Worm (Caenorhabditis elegans): ENCODE data around the gene bcl-11.

Gene bcl-11

ce11 chrV:6336108-6336507 is 19.7 kb upstream of the bcl-11 start, which contains the start of gene T28C12.6:
T28C12.6 (minus strand) TSS chrV:6336119.
- TF ChIP-seq ces-1 (GFP tag; optimal IDR thresholded peaks at IDR 0.05), result no peak

ce11 chrV:6341078-6341638 is 14.7 kb upstream of the bcl-11 start:
- no peak for TF ChIP-seq zip-8 (tag; optimal IDR thresholded peaks at IDR 0.05)
- no peak for TF ChIP-seq flh-1 (GFP tag; optimal IDR thresholded peaks at IDR 0.05)
- no peak for TF ChIP-seq lin-32 (GFP tag; optimal IDR thresholded peaks at IDR 0.05)
- no peak for TF ChIP-seq elt-1 (tag; optimal IDR thresholded peaks at IDR 0.05; ENCODE audit: borderline replicate concordance, insufficient read depth)
- TF ChIP-seq nhr-76 (tag; optimal IDR thresholded peaks at IDR 0.05), result no peak
- no peak for TF ChIP-seq ztf-11 (tag; optimal IDR thresholded peaks at IDR 0.05)
- no peak for TF ChIP-seq ham-2 (GFP tag; optimal IDR thresholded peaks at IDR 0.05)
- no peak for TF ChIP-seq pha-4 (tag; optimal IDR thresholded peaks at IDR 0.05)
- TF ChIP-seq nhr-28 (tag; optimal IDR thresholded peaks at IDR 0.05), result no peak
- TF ChIP-seq ceh-83 (GFP tag; optimal IDR thresholded peaks at IDR 0.05), result no peak
- TF ChIP-seq cnd-1 (tag; optimal IDR thresholded peaks at IDR 0.05), result no peak
- no peak for TF ChIP-seq mls-2 (tag; optimal IDR thresholded peaks at IDR 0.05)
- no peak for TF ChIP-seq ceh-43 (GFP tag; optimal IDR thresholded peaks at IDR 0.05)
- no peak for TF ChIP-seq M03D4.4 (tag; optimal IDR thresholded peaks at IDR 0.05)
- TF ChIP-seq nhr-12 (tag; optimal IDR thresholded peaks at IDR 0.05), result no peak
- no peak for TF ChIP-seq lsy-2 (tag; optimal IDR thresholded peaks at IDR 0.05)
- no peak for TF ChIP-seq tbx-8 (GFP tag; optimal IDR thresholded peaks at IDR 0.05)

ce11 chrV:6342502-6342901 is 13.3 kb upstream of the bcl-11 start:
- TF ChIP-seq nhr-2 (tag; optimal IDR thresholded peaks at IDR 0.05) (no peak), ces-1 (GFP tag; optimal IDR thresholded peaks at IDR 0.05) (no peak), ham-2 (GFP tag; optimal IDR thresholded peaks at IDR 0.05) (no peak), unc-39 (tag; optimal IDR thresholded peaks at IDR 0.05) (no peak), M03D4.4 (tag; optimal IDR thresholded peaks at IDR 0.05) (no peak), unc-120 (tag; optimal IDR thresholded peaks at IDR 0.05; ENCODE audit: poor library complexity, severe bottlenecking) (peak; percentile 36), nhr-28 (tag; optimal IDR thresholded peaks at IDR 0.05) (no peak), sem-2 (GFP tag; optimal IDR thresholded peaks at IDR 0.05) (no peak), ztf-11 (tag; optimal IDR thresholded peaks at IDR 0.05) (no peak), tbx-8 (GFP tag; optimal IDR thresholded peaks at IDR 0.05) (no peak), lsy-2 (tag; optimal IDR thresholded peaks at IDR 0.05) (no peak), ceh-39 (tag; optimal IDR thresholded peaks at IDR 0.05) (no peak), hlh-1 (tag; optimal IDR thresholded peaks at IDR 0.05) (peak; percentile 93), drap-1 (GFP tag; optimal IDR thresholded peaks at IDR 0.05) (no peak), blmp-1 (tag; optimal IDR thresholded peaks at IDR 0.05) (no peak), lin-13 (tag; optimal IDR thresholded peaks at IDR 0.05) (no peak)

ce11 chrV:6344531-6345171 is 11.2 kb upstream of the bcl-11 start:
- TF ChIP-seq hlh-1 (tag; optimal IDR thresholded peaks at IDR 0.05), result no peak
- no peak for TF ChIP-seq mls-2 (tag; optimal IDR thresholded peaks at IDR 0.05)
- TF ChIP-seq sptf-1 (tag; optimal IDR thresholded peaks at IDR 0.05), result no peak
- no peak for TF ChIP-seq blmp-1 (tag; optimal IDR thresholded peaks at IDR 0.05)
- no peak for TF ChIP-seq ztf-11 (tag; optimal IDR thresholded peaks at IDR 0.05)
- no peak for TF ChIP-seq ceh-39 (tag; optimal IDR thresholded peaks at IDR 0.05)

- TF ChIP-seq hlh-1 (tag; optimal IDR thresholded peaks at IDR 0.05) (peak; percentile 30), sem-2 (GFP tag; optimal IDR thresholded peaks at IDR 0.05) (no peak)
Measured at ce11 chrV:6346043-6346618, 9.7 kb upstream of the bcl-11 start.

ce11 chrV:6346906-6347305 is 8.9 kb upstream of the bcl-11 start:
- TF ChIP-seq elt-3 (tag; optimal IDR thresholded peaks at IDR 0.05) (no peak), mls-2 (tag; optimal IDR thresholded peaks at IDR 0.05) (no peak), unc-39 (tag; optimal IDR thresholded peaks at IDR 0.05) (no peak), nhr-76 (tag; optimal IDR thresholded peaks at IDR 0.05) (no peak), zip-8 (tag; optimal IDR thresholded peaks at IDR 0.05) (no peak), nhr-28 (tag; optimal IDR thresholded peaks at IDR 0.05) (no peak), hlh-1 (tag; optimal IDR thresholded peaks at IDR 0.05) (no peak), tbx-8 (GFP tag; optimal IDR thresholded peaks at IDR 0.05) (no peak)

Measured in whole organism, mixed stage, embryonic.